Fruit fly (Drosophila melanogaster): ENCODE measurements around the gene Atg14.

dm6 chr3R:29083459-29084457 is 32.4 kb upstream of the Atg14 start:
- TF ChIP-seq EcR (GFP tag; optimal IDR thresholded peaks at IDR 0.05) (no peak), Dll (optimal IDR thresholded peaks at IDR 0.05) (no peak), usp (GFP tag; optimal IDR thresholded peaks at IDR 0.05) (no peak)

All from whole organism.